Fruit fly (Drosophila melanogaster): ENCODE results near the gene t.

Gene t

dm6 chrX:9232199-9232598, 9.1 kb upstream of the t start, which contains the start of gene CG12121 (continued):
- TF ChIP-seq CG14710 (tag; optimal IDR thresholded peaks at IDR 0.05), result peak; percentile 53
- TF ChIP-seq vnd (GFP tag; IDR thresholded peaks at IDR 0.05; ENCODE audit: partially characterized antibody), result peak; percentile 71
- TF ChIP-seq Med (GFP tag), result peak; percentile 67
- peak; percentile 63; the same call in 2 of the 3 replicates for TF ChIP-seq Opbp (GFP tag; IDR thresholded peaks at IDR 0.05; ENCODE audit: partially characterized antibody)
- TF ChIP-seq CG13287 (GFP tag; IDR thresholded peaks at IDR 0.05; ENCODE audit: partially characterized antibody), result peak; percentile 82
- peak; percentile 87 for TF ChIP-seq Dref (GFP tag; IDR thresholded peaks at IDR 0.05)
- TF ChIP-seq HLH4C (GFP tag; IDR thresholded peaks at IDR 0.05; ENCODE audit: partially characterized antibody), result peak; percentile 79
- peak; percentile 34 for TF ChIP-seq CG4617 (GFP tag; optimal IDR thresholded peaks at IDR 0.05; ENCODE audit: borderline replicate concordance)
- peak; percentile 53 for TF ChIP-seq stwl (tag; optimal IDR thresholded peaks at IDR 0.05)
- TF ChIP-seq kah (GFP tag; optimal IDR thresholded peaks at IDR 0.05), result no peak
- no peak for TF ChIP-seq crol (GFP tag; IDR thresholded peaks at IDR 0.05)
- no peak for TF ChIP-seq CG17802 (tag; optimal IDR thresholded peaks at IDR 0.05)
- TF ChIP-seq tna (GFP tag; IDR thresholded peaks at IDR 0.05; ENCODE audit: partially characterized antibody), result peak; percentile 79
- TF ChIP-seq CG2129 (GFP tag; IDR thresholded peaks at IDR 0.05; ENCODE audit: partially characterized antibody), result no peak
- TF ChIP-seq dan (GFP tag; IDR thresholded peaks at IDR 0.05), result no peak
- peak; percentile 63 for TF ChIP-seq unc-4 (GFP tag; IDR thresholded peaks at IDR 0.05; ENCODE audit: partially characterized antibody)
- peak; percentile 44 for TF ChIP-seq ftz-f1 (GFP tag; optimal IDR thresholded peaks at IDR 0.05)
- no peak for TF ChIP-seq Kr (GFP tag; optimal IDR thresholded peaks at IDR 0.05)
- TF ChIP-seq ssp (GFP tag; IDR thresholded peaks at IDR 0.05), result no peak
- no peak for TF ChIP-seq pb (GFP tag; optimal IDR thresholded peaks at IDR 0.05)
- peak; percentile 81 for TF ChIP-seq Dp (GFP tag; optimal IDR thresholded peaks at IDR 0.05)
- TF ChIP-seq CG7963 (GFP tag; IDR thresholded peaks at IDR 0.05; ENCODE audit: partially characterized antibody), result peak; percentile 72
- peak; percentile 77 for TF ChIP-seq MESR4 (GFP tag; optimal IDR thresholded peaks at IDR 0.05)
- TF ChIP-seq run (tag; optimal IDR thresholded peaks at IDR 0.05), result no peak
- peak; percentile 6 for TF ChIP-seq HmgZ (tag; optimal IDR thresholded peaks at IDR 0.05)
- TF ChIP-seq knrl (GFP tag; IDR thresholded peaks at IDR 0.05; ENCODE audit: partially characterized antibody), result peak; percentile 52; the same call in 2 of the 3 replicates
- peak; percentile 72 for TF ChIP-seq nerfin-2 (GFP tag; IDR thresholded peaks at IDR 0.05; ENCODE audit: partially characterized antibody)
- peak; percentile 59 for TF ChIP-seq CG16813 (GFP tag; IDR thresholded peaks at IDR 0.05; ENCODE audit: partially characterized antibody)
- TF ChIP-seq chinmo (GFP tag; IDR thresholded peaks at IDR 0.05; ENCODE audit: partially characterized antibody), result peak; percentile 75; the same call in 1 of the 4 replicates
- no peak for TF ChIP-seq cg (GFP tag; optimal IDR thresholded peaks at IDR 0.05)
- TF ChIP-seq CG42726 (GFP tag; IDR thresholded peaks at IDR 0.05; ENCODE audit: partially characterized antibody), result 0 out of 2 replicates have a peak, but pooled peaks have one; percentile 8
- no peak for TF ChIP-seq CG14050 (GFP tag; IDR thresholded peaks at IDR 0.05)
- peak; percentile 94 for TF ChIP-seq Myb (GFP tag; optimal IDR thresholded peaks at IDR 0.05)
- TF ChIP-seq bbx (GFP tag; IDR thresholded peaks at IDR 0.05; ENCODE audit: partially characterized antibody), result peak; percentile 80
- TF ChIP-seq CG6791 (GFP tag; IDR thresholded peaks at IDR 0.05; ENCODE audit: partially characterized antibody), result peak; percentile 80
- peak; percentile 75; the same call in 1 of the 2 replicates for TF ChIP-seq amos (GFP tag; IDR thresholded peaks at IDR 0.05; ENCODE audit: partially characterized antibody)
- peak; percentile 53; the same call in 1 of the 2 replicates for TF ChIP-seq hbn (GFP tag; IDR thresholded peaks at IDR 0.05; ENCODE audit: partially characterized antibody)
- peak; percentile 31 for TF ChIP-seq trem (tag; optimal IDR thresholded peaks at IDR 0.05)
- TF ChIP-seq CG14860 (GFP tag; IDR thresholded peaks at IDR 0.05; ENCODE audit: partially characterized antibody), result peak; percentile 56; the same call in 2 of the 3 replicates
- TF ChIP-seq CG12659 (GFP tag; optimal IDR thresholded peaks at IDR 0.05), result peak; percentile 11
- peak; percentile 71 for TF ChIP-seq CG15514 (GFP tag; optimal IDR thresholded peaks at IDR 0.05)
- TF ChIP-seq Doc3 (GFP tag; IDR thresholded peaks at IDR 0.05; ENCODE audit: partially characterized antibody), result peak; percentile 58
- TF ChIP-seq CG2116 (GFP tag; optimal IDR thresholded peaks at IDR 0.05), result peak; percentile 63
- TF ChIP-seq CG9797 (GFP tag; optimal IDR thresholded peaks at IDR 0.05), result peak; percentile 42
- no peak for TF ChIP-seq CG15269 (tag; optimal IDR thresholded peaks at IDR 0.05)
- no peak for TF ChIP-seq trh (GFP tag; optimal IDR thresholded peaks at IDR 0.05)
- peak in 1 of 2 experiments; percentile 19 for TF ChIP-seq crp (GFP tag; optimal IDR thresholded peaks at IDR 0.05)

Data from whole organism, embryonic.